Worm (Caenorhabditis elegans): ENCODE measurements around the gene Y40B10A.9.

ce11 chrV:2121910-2122362 is 49.2 kb upstream of the Y40B10A.9 start, which contains the start of gene F22F7.8:
- no peak for TF ChIP-seq aly-2 (tag; optimal IDR thresholded peaks at IDR 0.05)
- no peak for TF ChIP-seq unc-62 (GFP tag; optimal IDR thresholded peaks at IDR 0.05)
- no peak for TF ChIP-seq sma-9 (GFP tag; optimal IDR thresholded peaks at IDR 0.05)
- TF ChIP-seq sma-9 (tag; optimal IDR thresholded peaks at IDR 0.05) = no peak
- TF ChIP-seq nhr-11 (tag; optimal IDR thresholded peaks at IDR 0.05) = no peak
- no peak for TF ChIP-seq skn-1 (tag; optimal IDR thresholded peaks at IDR 0.05)
- no peak for TF ChIP-seq lsy-2 (tag; optimal IDR thresholded peaks at IDR 0.05)
- no peak for TF ChIP-seq lin-13 (GFP tag; optimal IDR thresholded peaks at IDR 0.05)
- no peak for TF ChIP-seq nhr-237 (tag; optimal IDR thresholded peaks at IDR 0.05)
- TF ChIP-seq mdl-1 (tag; optimal IDR thresholded peaks at IDR 0.05) = no peak
- TF ChIP-seq lin-11 (tag; optimal IDR thresholded peaks at IDR 0.05) = no peak
- TF ChIP-seq ztf-11 (tag; optimal IDR thresholded peaks at IDR 0.05) = no peak
- TF ChIP-seq egl-27 (tag; optimal IDR thresholded peaks at IDR 0.05) = no peak
